Worm (Caenorhabditis elegans) whole organism, L3 larva: ENCODE measurements around the gene str-252.

Experiments
- ZK546.5 ChIP-seq: sonication (generic microtip); optimal IDR thresholded peaks from 2 replicates; lab custom pipeline; 2017; ENCODE audit warnings: missing biosample characterization, missing genetic modification characterization
- ceh-28 ChIP-seq: fragments of 150-350 bp; optimal IDR thresholded peaks from 2 replicates; lab custom pipeline; 2014; ENCODE audit warnings: missing biosample characterization, missing genetic modification reagents, missing genetic modification characterization
- hmg-11 ChIP-seq: sonication (generic microtip); optimal IDR thresholded peaks from 2 replicates; lab custom pipeline; 2016; ENCODE audit warnings: missing genetic modification characterization, missing compliant biosample characterization
- lin-15B ChIP-seq: fragments of 150-350 bp; optimal IDR thresholded peaks from 2 replicates; lab custom pipeline; 2014; ENCODE audit warnings: missing biosample characterization, missing genetic modification characterization
- nhr-11 ChIP-seq: fragments of 150-350 bp; optimal IDR thresholded peaks from 2 replicates; lab custom pipeline; 2014; ENCODE audit warnings: missing biosample characterization, missing genetic modification characterization
- nhr-237 ChIP-seq: fragments of 150-350 bp; optimal IDR thresholded peaks from 2 replicates; lab custom pipeline; 2014; ENCODE audit warnings: missing biosample characterization, missing genetic modification characterization
- skn-1 ChIP-seq: fragments of 150-350 bp; optimal IDR thresholded peaks from 2 replicates; lab custom pipeline; 2014; ENCODE audit warnings: missing biosample characterization, missing genetic modification characterization
- snpc-4 ChIP-seq: fragments of 150-350 bp; optimal IDR thresholded peaks from 2 replicates; lab custom pipeline; 2014; ENCODE audit warnings: missing biosample characterization, missing genetic modification characterization
- unc-39 ChIP-seq: sonication (generic microtip); optimal IDR thresholded peaks from 4 replicates; lab custom pipeline; 2017; ENCODE audit warnings: missing biosample characterization, missing genetic modification characterization
- unc-62 ChIP-seq: fragments of 150-350 bp; sonication (generic microtip); optimal IDR thresholded peaks from 4 replicates; lab custom pipeline; 2014; ENCODE audit warnings: missing biosample characterization, missing genetic modification reagents, missing genetic modification characterization

ce11 chrV:13961927-13962419 is 45.7 kb downstream of the str-252 start, which contains the start of the genes algn-13 and R10D12.13:
- TF ChIP-seq nhr-237 (tag; lab: Kevin White, UChicago) = no peak
- TF ChIP-seq lin-15B (tag; lab: Kevin White, UChicago) = peak; percentile 35
- peak; percentile 72 for TF ChIP-seq snpc-4
- TF ChIP-seq nhr-11 (tag; lab: Kevin White, UChicago) = no peak
- TF ChIP-seq ZK546.5 = no peak
- no peak for TF ChIP-seq ceh-28 (tag; lab: Kevin White, UChicago)
- TF ChIP-seq unc-39 = no peak
- no peak for TF ChIP-seq unc-62 (GFP tag; lab: Kevin White, UChicago)
- TF ChIP-seq skn-1 = peak; percentile 27
- TF ChIP-seq hmg-11 = peak; percentile 91
